Fruit fly (Drosophila melanogaster): ENCODE results near the gene ND-ACP.

DNA sequence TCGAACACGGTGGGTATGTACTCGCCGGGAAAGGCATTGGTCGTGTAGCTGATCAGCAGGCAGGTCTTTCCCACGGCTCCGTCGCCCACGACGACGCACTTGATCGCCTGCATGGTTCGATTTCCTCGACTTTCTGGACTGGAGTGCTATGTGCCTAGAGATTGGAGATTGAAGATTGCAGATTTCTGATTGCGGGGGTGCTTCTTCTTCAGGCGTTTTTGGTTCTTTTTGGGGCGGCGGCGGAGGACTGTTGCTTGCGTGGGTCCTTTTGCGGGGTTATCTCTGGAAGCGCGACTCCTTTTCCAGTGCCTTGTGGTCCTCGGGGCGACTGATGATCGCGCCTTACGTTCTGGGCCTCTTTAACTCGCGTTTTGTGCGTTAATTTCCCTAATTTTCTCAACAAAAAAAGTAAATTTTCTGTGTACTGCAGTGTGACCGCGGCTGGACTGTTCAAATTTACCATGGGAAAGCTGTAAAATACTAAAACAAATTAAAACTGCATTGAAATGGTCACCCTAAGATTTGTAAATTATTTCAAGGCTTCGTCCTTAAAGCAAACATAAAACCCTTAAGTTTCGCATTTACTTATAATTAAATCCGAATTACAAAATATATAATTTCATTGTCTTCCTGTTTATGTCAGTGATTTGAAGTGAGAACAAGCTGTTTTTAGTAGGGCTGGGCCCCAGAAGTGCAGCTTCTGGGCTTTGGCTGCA is 27.4 kb upstream of the ND-ACP start, which contains the start of the genes Rac1 and Acat2:
- no peak for TF ChIP-seq CTCF (optimal IDR thresholded peaks at IDR 0.05)
- no peak for TF ChIP-seq CG8478 (optimal IDR thresholded peaks at IDR 0.05)
